Worm (Caenorhabditis elegans) whole organism, late embryonic: Measurements from ENCODE around the gene C02E7.10.

Source experiments
- ama-1 ChIP-seq: fragments of 150-350 bp; optimal IDR thresholded peaks from 2 replicates; lab custom pipeline; 2014
- nhr-11 ChIP-seq: fragments of 150-350 bp; optimal IDR thresholded peaks from 2 replicates; lab custom pipeline; 2014; ENCODE audit warnings: missing biosample characterization, missing genetic modification characterization
- npax-4 ChIP-seq: sonication (generic microtip); optimal IDR thresholded peaks from 2 replicates; lab custom pipeline; 2016; ENCODE audit warnings: missing genetic modification characterization, missing compliant biosample characterization
- pqm-1 ChIP-seq: sonication (generic microtip); optimal IDR thresholded peaks from 2 replicates; lab custom pipeline; 2016; ENCODE audit warnings: missing genetic modification characterization, missing compliant biosample characterization
- rnt-1 ChIP-seq: sonication (generic microtip); optimal IDR thresholded peaks from 2 replicates; lab custom pipeline; 2016; ENCODE audit warnings: missing genetic modification characterization, missing compliant biosample characterization

DNA sequence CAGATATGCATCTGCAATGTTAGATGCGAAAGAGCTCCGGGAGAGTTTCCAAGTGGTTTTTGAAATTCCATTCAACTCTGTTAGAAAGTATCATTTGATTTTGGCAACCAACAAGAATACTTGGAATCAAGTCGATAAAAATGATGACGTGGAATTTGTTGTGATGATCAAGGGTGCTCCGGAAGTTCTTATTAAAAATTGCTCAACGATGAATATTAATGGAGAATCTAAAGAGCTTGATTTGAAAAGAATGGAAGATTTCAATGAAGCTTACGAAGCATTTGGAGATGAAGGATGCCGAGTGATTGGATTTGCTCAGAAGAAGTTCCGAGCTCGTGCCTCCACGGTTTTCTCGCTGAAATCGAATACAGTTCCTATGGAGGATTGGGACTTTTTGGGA, 4.5 kb upstream of the C02E7.10 start:
- TF ChIP-seq ama-1 (lab: Kevin White, UChicago) = no peak
- TF ChIP-seq npax-4 (tag; lab: Kevin White, UChicago) = no peak
- TF ChIP-seq rnt-1 = no peak
- no peak for TF ChIP-seq pqm-1 (tag; lab: Kevin White, UChicago)
- no peak for TF ChIP-seq nhr-11 (tag; lab: Kevin White, UChicago)
